Fruit fly (Drosophila melanogaster) whole organism, wandering third instar larva: ENCODE results near the gene Teh2.

ENCODE experiments used
- Abd-B ChIP-seq: fragments of >200 bp; optimal IDR thresholded peaks from 2 replicates; lab custom pipeline; 2017; ENCODE audit warnings: missing biosample characterization, missing genetic modification characterization
- CG32264 ChIP-seq: fragments of 200-800 bp; sonication (Bioruptor generic); optimal IDR thresholded peaks from 2 replicates; lab custom pipeline; 2016; ENCODE audit warnings: missing biosample characterization, missing genetic modification characterization
- CG9705 ChIP-seq: fragments of 200-800 bp; sonication (Bioruptor generic); optimal IDR thresholded peaks from 2 replicates; lab custom pipeline; 2018; ENCODE audit warnings: missing biosample characterization, mild to moderate bottlenecking, missing genetic modification characterization
- CrebA ChIP-seq: fragments of 200-800 bp; sonication (Bioruptor generic); optimal IDR thresholded peaks from 2 replicates; lab custom pipeline; 2016; ENCODE audit warnings: missing biosample characterization, mild to moderate bottlenecking, missing genetic modification characterization, borderline replicate concordance
- Dfd ChIP-seq: fragments of >200 bp; optimal IDR thresholded peaks from 2 replicates; lab custom pipeline; 2017; ENCODE audit warnings: missing biosample characterization, missing genetic modification characterization
- Dif ChIP-seq: fragments of 200-275, 200-300 bp; sonication (Bioruptor generic); optimal IDR thresholded peaks from 2 replicates; lab custom pipeline; 2018; ENCODE audit warnings: missing biosample characterization, missing genetic modification characterization; ENCODE audit not compliant: partially characterized antibody
- Hnf4 ChIP-seq: fragments of 200-800 bp; sonication (Bioruptor generic); optimal IDR thresholded peaks from 2 replicates; lab custom pipeline; 2016; ENCODE audit warnings: missing biosample characterization, mild to moderate bottlenecking, missing genetic modification characterization
- Hr83 ChIP-seq: fragments of 200-300 bp; sonication (Bioruptor generic); optimal IDR thresholded peaks from 2 replicates; lab custom pipeline; 2016; ENCODE audit warnings: missing biosample characterization, mild to moderate bottlenecking, missing genetic modification characterization, moderate library complexity; ENCODE audit not compliant: poor library complexity, severe bottlenecking
- Mio ChIP-seq: sonication (Bioruptor generic); optimal IDR thresholded peaks from 2 replicates; lab custom pipeline; 2016; ENCODE audit warnings: missing biosample characterization, missing genetic modification characterization
- Myc ChIP-seq: fragments of >200 bp; optimal IDR thresholded peaks from 2 replicates; lab custom pipeline; 2017
- N ChIP-seq: fragments of >200 bp; optimal IDR thresholded peaks from 2 replicates; lab custom pipeline; 2018; ENCODE audit warnings: missing biosample characterization, missing external identifiers, missing genetic modification characterization
- OdsH ChIP-seq: fragments of 200-800 bp; sonication (Bioruptor generic); optimal IDR thresholded peaks from 2 replicates; lab custom pipeline; 2016; ENCODE audit warnings: missing biosample characterization, mild to moderate bottlenecking, missing genetic modification characterization
- Rel ChIP-seq, 2 experiments: fragments of 200-800 bp; sonication (Bioruptor generic) in 1 of 2; optimal IDR thresholded peaks; 2 replicates in 1 of 2; 3 replicates in 1 of 2; lab custom pipeline; 2016 to 2019; ENCODE audit warnings: mild to moderate bottlenecking in 2 of 2, missing biosample characterization in 2 of 2, missing genetic modification characterization in 2 of 2, moderate library complexity in 1 of 2
- Sp1 ChIP-seq: fragments of 200-800 bp; sonication (Bioruptor generic); optimal IDR thresholded peaks from 3 replicates; lab custom pipeline; 2019; ENCODE audit warnings: missing biosample characterization, mild to moderate bottlenecking, missing genetic modification characterization, moderate library complexity
- Vsx2 ChIP-seq: fragments of 200-300, 225-300 bp; sonication (Bioruptor generic); optimal IDR thresholded peaks from 2 replicates; lab custom pipeline; 2018; ENCODE audit warnings: missing biosample characterization, missing genetic modification characterization; ENCODE audit not compliant: partially characterized antibody
- br ChIP-seq: fragments of 200-800 bp; sonication (Bioruptor generic); optimal IDR thresholded peaks from 2 replicates; lab custom pipeline; 2016; ENCODE audit warnings: missing biosample characterization, missing genetic modification characterization
- brk ChIP-seq: fragments of 200-800 bp; sonication (Bioruptor generic); optimal IDR thresholded peaks from 2 replicates; lab custom pipeline; 2016; ENCODE audit warnings: missing biosample characterization, mild to moderate bottlenecking, missing genetic modification characterization
- dl ChIP-seq, 2 experiments: fragments of 175-275, 200-275 bp in 1 of 2; fragments of 200-275 bp in 1 of 2; sonication (Bioruptor generic); optimal IDR thresholded peaks; lab custom pipeline; 2018; ENCODE audit warnings: mild to moderate bottlenecking in 2 of 2, missing biosample characterization in 2 of 2, missing genetic modification characterization in 2 of 2, moderate library complexity in 2 of 2; ENCODE audit not compliant: partially characterized antibody in 2 of 2, insufficient read depth in 1 of 2
- dsf ChIP-seq: sonication (Bioruptor generic); optimal IDR thresholded peaks from 2 replicates; lab custom pipeline; 2016; ENCODE audit warnings: missing biosample characterization, missing genetic modification characterization, borderline replicate concordance
- ey ChIP-seq: fragments of 200-800 bp; sonication (Bioruptor generic); optimal IDR thresholded peaks from 2 replicates; lab custom pipeline; 2016; ENCODE audit warnings: missing biosample characterization, missing genetic modification characterization
- foxo ChIP-seq, 2 experiments: fragments of 200-800 bp; sonication (Bioruptor generic); optimal IDR thresholded peaks; 2 replicates in 1 of 2; 3 replicates in 1 of 2; lab custom pipeline; 2016 to 2017; ENCODE audit warnings: missing biosample characterization in 2 of 2, missing genetic modification characterization in 2 of 2
- fru ChIP-seq: fragments of 200-800 bp; sonication (Bioruptor generic); optimal IDR thresholded peaks from 3 replicates; lab custom pipeline; 2016; ENCODE audit warnings: missing biosample characterization, mild to moderate bottlenecking, missing genetic modification characterization
- h ChIP-seq: fragments of 200-800 bp; sonication (Bioruptor generic); optimal IDR thresholded peaks from 3 replicates; lab custom pipeline; 2016; ENCODE audit warnings: missing biosample characterization, mild to moderate bottlenecking, missing genetic modification characterization
- jim ChIP-seq: fragments of 175-275, 200-325 bp; sonication (Bioruptor generic); optimal IDR thresholded peaks from 2 replicates; lab custom pipeline; 2016; ENCODE audit warnings: missing biosample characterization, mild to moderate bottlenecking, missing genetic modification characterization
- lola ChIP-seq: fragments of >200 bp; optimal IDR thresholded peaks from 2 replicates; lab custom pipeline; 2017; ENCODE audit warnings: missing biosample characterization, missing genetic modification characterization
- pan ChIP-seq: fragments of >200 bp; optimal IDR thresholded peaks from 2 replicates; lab custom pipeline; 2017
- psq ChIP-seq: fragments of 200-800 bp; sonication (Bioruptor generic); optimal IDR thresholded peaks from 3 replicates; lab custom pipeline; 2017; ENCODE audit warnings: missing biosample characterization, mild to moderate bottlenecking, missing genetic modification characterization, moderate library complexity
- rgr ChIP-seq: fragments of 200-800 bp; sonication (Bioruptor generic); optimal IDR thresholded peaks from 3 replicates; lab custom pipeline; 2016; ENCODE audit warnings: missing biosample characterization, mild to moderate bottlenecking, missing genetic modification characterization
- tai ChIP-seq: sonication (Bioruptor generic); optimal IDR thresholded peaks from 2 replicates; lab custom pipeline; 2016; ENCODE audit warnings: missing biosample characterization, missing genetic modification characterization

The Teh2 gene

DNA sequence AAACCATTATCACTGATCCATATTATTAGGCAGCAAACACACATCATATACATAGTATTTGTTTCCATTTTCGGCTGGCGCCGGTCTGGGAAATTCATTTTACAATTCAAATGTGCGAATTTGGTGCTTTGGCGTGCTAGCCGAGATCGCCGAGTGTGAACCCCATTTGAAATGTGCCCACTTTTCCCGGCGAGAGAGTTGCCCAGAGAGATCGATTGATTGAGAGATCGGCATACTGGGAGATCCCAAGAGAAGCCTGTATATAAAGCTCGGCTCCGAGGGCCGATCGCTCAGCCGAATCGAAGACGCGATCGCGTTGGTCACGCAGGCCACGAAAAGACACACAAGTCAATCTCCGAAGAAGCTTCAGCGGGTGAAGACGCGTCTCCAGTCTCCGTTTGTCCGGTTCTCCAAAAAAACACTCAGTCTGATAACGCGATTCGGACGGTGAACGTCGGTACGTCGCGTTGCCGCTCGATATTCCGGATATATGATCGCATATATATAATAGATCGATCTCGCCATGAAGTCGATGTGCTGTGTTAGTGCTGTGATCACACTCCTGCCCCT is 39.3 kb downstream of the Teh2 start, which contains the start of gene CG1299:
Gene CG1299, plus strand, starts transcription at position 291 of the 570 bp plus-strand sequence.
- TF ChIP-seq dl (GFP tag; optimal IDR thresholded peaks at IDR 0.05; lab: Kevin White, UChicago; ENCODE audit: insufficient read depth in 1 of 2, partially characterized antibody in 2 of 2) (peak in 1 of 2 experiments; percentile 44), fru (GFP tag; lab: Kevin White, UChicago) (peak; percentile 24), Rel (GFP tag; optimal IDR thresholded peaks at IDR 0.05; lab: Kevin White, UChicago) (no peak), Rel (tag; optimal IDR thresholded peaks at IDR 0.05; lab: Kevin White, UChicago) (peak; percentile 93), pan (lab: Kevin White, UChicago) (no peak), CG9705 (GFP tag; lab: Kevin White, UChicago) (no peak), jim (peak; percentile 13), ey (GFP tag; lab: Kevin White, UChicago) (no peak), h (GFP tag; lab: Kevin White, UChicago) (peak; percentile 20), Dif (GFP tag; lab: Kevin White, UChicago) (peak; percentile 35), Dfd (GFP tag; lab: Kevin White, UChicago) (no peak), Vsx2 (GFP tag; lab: Kevin White, UChicago) (peak; percentile 10), br (GFP tag; lab: Kevin White, UChicago) (peak; percentile 9), Hr83 (GFP tag; lab: Kevin White, UChicago) (no peak)

DNA sequence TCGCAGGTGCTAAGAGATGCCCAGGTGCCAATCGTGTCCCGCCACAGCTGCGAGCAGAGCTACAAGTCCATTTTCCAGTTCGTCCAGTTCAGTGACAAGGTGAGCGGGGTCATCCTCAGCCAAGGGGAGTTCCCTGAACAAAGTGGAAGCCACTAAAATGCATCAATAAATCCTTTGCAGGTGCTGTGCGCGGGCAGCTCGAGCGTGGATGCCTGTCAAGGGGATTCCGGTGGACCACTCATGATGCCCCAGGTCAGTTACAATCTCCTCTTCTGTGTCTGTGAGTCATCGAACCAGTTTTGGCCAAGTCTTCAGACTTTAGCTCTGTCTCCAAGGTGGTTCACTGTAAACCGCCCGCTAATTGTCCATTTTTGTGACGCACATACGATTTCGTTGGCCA is 42.6 kb downstream of the Teh2 start:
- TF ChIP-seq Hr83 (GFP tag; lab: Kevin White, UChicago) (no peak), Rel (GFP tag; optimal IDR thresholded peaks at IDR 0.05; lab: Kevin White, UChicago) (no peak), Rel (tag; optimal IDR thresholded peaks at IDR 0.05; lab: Kevin White, UChicago) (peak; percentile 76)
- TF ChIP-seq, all 38 proteins: peak for 1

DNA sequence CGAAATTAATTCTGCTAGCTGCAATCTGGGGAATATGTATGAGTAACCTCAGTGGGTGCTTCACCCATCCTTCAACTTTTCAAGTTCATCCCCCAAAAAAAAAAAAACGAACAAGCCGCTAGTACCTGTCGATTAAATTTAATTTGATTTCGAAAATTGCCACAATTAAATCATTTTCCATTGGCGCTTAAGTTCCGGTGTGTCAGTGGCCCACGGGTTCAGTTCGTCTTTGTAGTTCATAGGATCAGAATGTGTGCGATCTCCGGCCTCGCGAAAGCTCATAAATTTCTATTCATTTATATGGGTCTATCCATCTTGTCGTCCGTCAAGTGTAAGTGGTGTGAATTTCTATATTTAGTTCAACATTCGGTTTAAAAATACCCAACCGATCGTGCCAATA is 45.8 kb downstream of the Teh2 start, which contains the start of gene CG32260:
Gene CG32260, plus strand, starts transcription at position 301 of the 400 bp plus-strand sequence.
- no peak for TF ChIP-seq Sp1 (GFP tag; lab: Kevin White, UChicago)
- no peak for TF ChIP-seq Myc (lab: Kevin White, UChicago)
- TF ChIP-seq Mio (GFP tag; lab: Kevin White, UChicago), result no peak
- TF ChIP-seq brk, result no peak
- TF ChIP-seq psq (GFP tag; lab: Kevin White, UChicago), result no peak
- no peak for TF ChIP-seq Hnf4 (GFP tag; lab: Kevin White, UChicago)
- no peak for TF ChIP-seq rgr (GFP tag; lab: Kevin White, UChicago)
- TF ChIP-seq lola (GFP tag; lab: Kevin White, UChicago), result no peak
- no peak for TF ChIP-seq CG32264 (GFP tag; lab: Kevin White, UChicago)
- TF ChIP-seq Abd-B (GFP tag; lab: Kevin White, UChicago), result no peak
- no peak for TF ChIP-seq h (GFP tag; lab: Kevin White, UChicago)
- no peak for TF ChIP-seq tai (GFP tag; lab: Kevin White, UChicago)

DNA sequence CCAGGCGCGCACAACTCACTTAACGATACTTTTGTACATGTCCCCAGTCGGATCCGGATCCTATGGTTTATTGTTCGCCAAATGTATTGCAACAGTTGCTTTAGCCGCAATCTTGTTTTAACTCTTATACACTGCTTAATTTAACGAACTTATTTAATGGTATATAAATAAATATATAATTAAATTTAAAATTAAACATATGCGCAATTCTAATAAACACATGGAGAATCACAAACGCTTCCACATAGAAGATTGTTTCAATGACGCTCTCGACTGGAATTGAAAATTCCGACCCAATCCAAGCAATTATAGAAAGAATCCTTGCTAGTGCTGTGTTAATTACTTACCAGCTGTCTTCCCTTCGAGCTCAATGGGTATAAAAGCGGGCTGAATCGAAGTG is 46.7 kb downstream of the Teh2 start, which contains the start of gene Akh:
Gene Akh, plus strand, starts transcription at position 301 of the 400 bp plus-strand sequence.
- TF ChIP-seq Hr83 (GFP tag; lab: Kevin White, UChicago), result no peak
- no peak for TF ChIP-seq pan (lab: Kevin White, UChicago)
- no peak for TF ChIP-seq h (GFP tag; lab: Kevin White, UChicago)
- TF ChIP-seq Sp1 (GFP tag; lab: Kevin White, UChicago), result no peak
- no peak for TF ChIP-seq N
- TF ChIP-seq Abd-B (GFP tag; lab: Kevin White, UChicago), result no peak
- TF ChIP-seq CG9705 (GFP tag; lab: Kevin White, UChicago), result no peak
- TF ChIP-seq brk, result no peak
- TF ChIP-seq rgr (GFP tag; lab: Kevin White, UChicago), result no peak
- TF ChIP-seq OdsH (GFP tag; lab: Kevin White, UChicago), result no peak
- TF ChIP-seq Dfd (GFP tag; lab: Kevin White, UChicago), result no peak
- no peak for TF ChIP-seq foxo (GFP tag; optimal IDR thresholded peaks at IDR 0.05; lab: Kevin White, UChicago)
- TF ChIP-seq CrebA, result no peak
- no peak for TF ChIP-seq psq (GFP tag; lab: Kevin White, UChicago)
- no peak for TF ChIP-seq jim
- no peak for TF ChIP-seq dsf
- no peak for TF ChIP-seq dl (GFP tag; optimal IDR thresholded peaks at IDR 0.05; lab: Kevin White, UChicago; ENCODE audit: insufficient read depth in 1 of 2, partially characterized antibody in 2 of 2)
- TF ChIP-seq Hnf4 (GFP tag; lab: Kevin White, UChicago), result no peak
